Worm (Caenorhabditis elegans): ENCODE measurements around the gene usp-33.

Gene usp-33

DNA sequence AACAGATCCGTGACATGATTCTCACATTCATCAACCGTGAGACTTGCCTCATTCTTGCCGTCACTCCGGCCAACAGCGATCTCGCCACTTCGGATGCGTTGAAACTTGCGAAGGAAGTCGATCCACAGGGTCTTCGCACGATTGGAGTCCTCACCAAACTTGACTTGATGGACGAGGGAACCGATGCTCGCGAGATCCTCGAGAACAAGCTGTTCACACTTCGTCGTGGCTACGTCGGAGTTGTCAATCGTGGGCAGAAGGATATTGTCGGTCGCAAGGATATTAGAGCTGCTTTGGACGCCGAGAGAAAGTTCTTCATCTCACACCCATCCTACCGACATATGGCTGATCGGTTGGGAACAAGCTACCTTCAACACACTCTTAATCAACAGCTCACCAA is 21.5 kb upstream of the usp-33 start:
- no peak for TF ChIP-seq alr-1 (tag; optimal IDR thresholded peaks at IDR 0.05)
- no peak for TF ChIP-seq sem-4 (tag; optimal IDR thresholded peaks at IDR 0.05)
- TF ChIP-seq C34F6.9 (tag; optimal IDR thresholded peaks at IDR 0.05), result no peak
- no peak for TF ChIP-seq R02D3.7 (tag; optimal IDR thresholded peaks at IDR 0.05)
- no peak for TF ChIP-seq unc-39 (tag; optimal IDR thresholded peaks at IDR 0.05)

DNA sequence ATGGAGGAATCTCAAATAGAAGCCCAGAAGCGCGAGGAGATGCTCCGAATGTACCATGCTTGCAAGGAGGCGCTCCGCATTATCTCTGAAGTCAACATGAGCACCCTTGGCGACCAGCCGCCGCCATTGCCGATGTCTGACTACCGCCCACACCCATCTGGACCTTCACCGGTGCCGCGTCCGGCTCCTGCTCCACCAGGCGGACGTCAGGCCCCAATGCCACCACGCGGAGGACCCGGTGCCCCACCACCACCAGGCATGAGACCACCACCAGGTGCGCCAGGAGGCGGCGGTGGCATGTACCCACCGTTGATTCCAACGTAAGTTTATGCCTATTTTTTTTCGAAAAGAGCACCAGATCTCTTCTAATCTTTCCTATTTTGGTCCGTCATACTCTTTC is 19.1 kb upstream of the usp-33 start:
- TF ChIP-seq ztf-1 (GFP tag; conservative IDR thresholded peaks at IDR 0.05) (0 out of 2 replicates have a peak, but pooled peaks have one; percentile 39), dmd-4 (tag; optimal IDR thresholded peaks at IDR 0.05) (no peak)

DNA sequence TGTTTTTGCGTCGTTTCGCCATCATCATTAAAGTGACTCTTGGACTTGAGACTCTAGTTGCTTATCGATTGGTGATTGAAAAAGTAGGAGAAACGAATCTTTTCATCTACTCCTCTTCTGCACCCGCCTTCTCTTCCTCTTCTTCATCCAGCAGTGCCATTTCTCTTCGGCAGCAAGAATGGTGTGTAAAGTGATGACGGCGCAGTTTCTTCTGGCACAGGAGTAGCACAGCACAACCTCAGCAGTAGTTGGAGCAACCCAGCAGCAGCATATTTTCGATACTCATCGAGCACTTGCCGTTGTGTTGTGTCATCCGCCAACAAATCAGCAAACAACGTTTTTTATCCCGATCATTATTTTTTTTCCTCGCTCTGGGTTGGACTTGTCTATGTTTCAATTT is 15.7 kb upstream of the usp-33 start:
- TF ChIP-seq snpc-4 (tag; optimal IDR thresholded peaks at IDR 0.05) (no peak), nhr-77 (tag; optimal IDR thresholded peaks at IDR 0.05) (no peak), nhr-129 (tag; optimal IDR thresholded peaks at IDR 0.05) (peak; percentile 59), F13H6.1 (tag; optimal IDR thresholded peaks at IDR 0.05) (peak; percentile 19), blmp-1 (tag; optimal IDR thresholded peaks at IDR 0.05; ENCODE audit: insufficient read depth) (no peak), sma-9 (GFP tag; optimal IDR thresholded peaks at IDR 0.05) (peak; percentile 29), sma-9 (tag; optimal IDR thresholded peaks at IDR 0.05) (no peak), ama-1 (optimal IDR thresholded peaks at IDR 0.05) (no peak)

DNA sequence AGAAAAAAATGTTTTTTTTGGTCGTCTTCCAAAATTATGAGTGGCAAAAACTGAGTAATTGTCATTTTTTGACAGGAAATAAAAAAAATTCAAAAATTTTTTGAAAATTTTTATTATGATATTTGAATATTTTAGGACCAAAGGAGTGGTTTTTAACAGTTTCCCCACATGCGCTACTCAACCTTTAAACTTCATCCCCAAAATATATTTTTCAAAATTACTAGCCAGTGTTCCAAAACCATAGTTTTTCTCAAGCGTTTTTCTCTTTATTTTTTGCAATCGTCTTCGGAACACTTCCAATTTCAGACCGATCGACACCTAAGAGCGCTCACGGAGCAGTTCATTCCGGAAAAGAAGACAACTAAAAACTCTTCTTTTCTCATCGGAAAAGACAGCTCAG is 14.2 kb upstream of the usp-33 start, which contains the start of gene K09A9.6:
Gene K09A9.6, plus strand, starts transcription at position 301 of the 400 bp plus-strand sequence.
- TF ChIP-seq nhr-10 (tag; optimal IDR thresholded peaks at IDR 0.05) (no peak), elt-1 (tag; optimal IDR thresholded peaks at IDR 0.05) (no peak), lin-13 (GFP tag; optimal IDR thresholded peaks at IDR 0.05) (no peak), mab-5 (tag; optimal IDR thresholded peaks at IDR 0.05) (no peak), snpc-4 (tag; optimal IDR thresholded peaks at IDR 0.05) (no peak), unc-62 (GFP tag; optimal IDR thresholded peaks at IDR 0.05) (no peak), zag-1 (tag; optimal IDR thresholded peaks at IDR 0.05) (no peak), lin-39 (tag; optimal IDR thresholded peaks at IDR 0.05) (no peak)

DNA sequence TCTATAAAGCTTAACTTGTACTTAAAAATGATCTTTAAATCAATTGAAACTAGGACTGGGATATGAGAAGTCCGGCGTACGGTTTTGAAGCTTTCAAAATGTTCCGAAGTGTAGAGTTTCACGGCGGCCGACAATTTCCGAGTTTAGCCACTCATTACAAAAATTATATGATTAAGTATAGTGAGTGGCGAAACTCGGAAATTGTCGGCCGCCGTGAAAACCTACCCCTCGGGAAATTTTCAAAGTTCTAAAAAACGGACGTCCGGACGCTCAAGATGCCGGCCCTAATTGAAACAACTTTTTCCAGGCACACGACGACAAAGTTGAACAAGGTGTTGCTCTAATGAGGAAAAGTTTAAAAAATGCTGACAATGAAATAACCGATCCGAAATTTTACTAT is 6.0 kb upstream of the usp-33 start:
- no peak for TF ChIP-seq unc-55 (GFP tag; optimal IDR thresholded peaks at IDR 0.05)
- TF ChIP-seq unc-39 (tag; optimal IDR thresholded peaks at IDR 0.05), result no peak
- no peak for TF ChIP-seq blmp-1 (tag; optimal IDR thresholded peaks at IDR 0.05; ENCODE audit: insufficient read depth)
- TF ChIP-seq zag-1 (tag; optimal IDR thresholded peaks at IDR 0.05), result no peak
- no peak for TF ChIP-seq sem-4 (tag; optimal IDR thresholded peaks at IDR 0.05)
- TF ChIP-seq nhr-237 (tag; optimal IDR thresholded peaks at IDR 0.05), result no peak
- no peak for TF ChIP-seq ZK546.5 (tag; optimal IDR thresholded peaks at IDR 0.05)
- no peak for TF ChIP-seq lin-13 (GFP tag; optimal IDR thresholded peaks at IDR 0.05)

DNA sequence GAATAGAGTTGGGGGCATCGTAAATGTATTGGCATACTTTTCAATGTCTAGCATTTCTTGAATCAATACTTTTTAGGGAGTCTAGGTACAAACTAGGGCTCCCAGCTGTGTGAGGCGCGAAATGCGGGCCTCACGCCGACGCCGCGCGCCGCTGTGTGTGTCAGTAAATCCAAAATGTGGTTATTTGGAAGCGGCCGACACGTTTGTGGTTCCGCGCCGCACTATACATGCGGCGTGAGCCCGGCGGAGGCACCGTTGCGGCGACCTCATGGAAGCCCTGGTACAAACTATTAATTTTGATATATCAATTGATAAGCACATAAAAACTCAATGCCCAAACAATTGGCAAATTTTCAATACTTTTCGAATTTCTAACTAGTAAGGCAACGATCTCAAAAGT is 5.0 kb upstream of the usp-33 start:
- TF ChIP-seq sem-4 (tag; optimal IDR thresholded peaks at IDR 0.05) (no peak), dmd-4 (tag; optimal IDR thresholded peaks at IDR 0.05) (no peak), sma-9 (GFP tag; optimal IDR thresholded peaks at IDR 0.05) (no peak), sma-9 (tag; optimal IDR thresholded peaks at IDR 0.05) (no peak), crh-2 (tag; optimal IDR thresholded peaks at IDR 0.05) (no peak), gmeb-1 (tag; optimal IDR thresholded peaks at IDR 0.05) (no peak), snpc-4 (tag; optimal IDR thresholded peaks at IDR 0.05) (peak; percentile 53), nhr-12 (tag; optimal IDR thresholded peaks at IDR 0.05) (no peak), nhr-10 (tag; optimal IDR thresholded peaks at IDR 0.05) (no peak)

DNA sequence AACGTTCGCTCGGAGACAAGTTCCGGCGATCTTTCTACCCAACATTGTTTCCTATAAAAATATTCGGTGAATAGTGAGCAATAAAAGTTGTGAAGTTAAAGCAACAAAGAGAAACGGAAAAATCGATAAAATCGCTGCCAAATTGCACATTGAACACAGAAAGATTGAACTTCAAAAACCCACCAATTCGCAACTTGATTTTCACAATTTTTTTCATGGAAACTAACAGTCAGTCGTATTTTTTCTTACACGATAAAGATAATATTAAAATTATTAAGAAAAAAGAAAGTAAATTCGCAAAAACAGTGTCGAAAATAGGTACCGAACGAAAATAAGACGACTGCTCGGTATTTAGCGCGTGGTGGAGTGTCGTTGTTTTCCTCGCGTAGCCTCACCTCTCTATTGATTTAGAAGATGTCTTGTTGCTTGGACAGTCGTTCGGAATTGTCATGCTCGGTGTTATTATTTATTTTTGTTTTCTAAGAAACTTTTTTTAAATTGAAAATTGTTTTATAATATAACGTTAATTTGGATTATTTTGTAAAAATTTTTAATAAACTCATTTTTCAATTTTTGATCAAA is 730 bp upstream of the usp-33 start, which contains the start of gene gas-1:
Gene gas-1, minus strand, starts transcription at position 51 of the 582 bp plus-strand sequence.
- TF ChIP-seq mdl-1 (tag; optimal IDR thresholded peaks at IDR 0.05) (no peak), unc-55 (GFP tag; optimal IDR thresholded peaks at IDR 0.05) (peak; percentile 54), nhr-6 (tag; optimal IDR thresholded peaks at IDR 0.05) (no peak), nhr-25 (tag; optimal IDR thresholded peaks at IDR 0.05) (no peak), crh-2 (tag; optimal IDR thresholded peaks at IDR 0.05) (peak; percentile 1), unc-39 (tag; optimal IDR thresholded peaks at IDR 0.05) (no peak), lsy-2 (tag; optimal IDR thresholded peaks at IDR 0.05) (peak in 1 of 2 experiments; percentile 36), nhr-129 (tag; optimal IDR thresholded peaks at IDR 0.05) (peak; percentile 23), mab-5 (tag; optimal IDR thresholded peaks at IDR 0.05) (no peak)
